Worm (Caenorhabditis elegans): ENCODE results near the gene epg-6.

- TF ChIP-seq nhr-67 (tag; optimal IDR thresholded peaks at IDR 0.05) = no peak
- TF ChIP-seq fos-1 (tag; optimal IDR thresholded peaks at IDR 0.05) = no peak
- TF ChIP-seq nhr-76 (tag; optimal IDR thresholded peaks at IDR 0.05) = no peak
- TF ChIP-seq snpc-4 (tag; optimal IDR thresholded peaks at IDR 0.05) = no peak
- no peak for TF ChIP-seq mdl-1 (tag; optimal IDR thresholded peaks at IDR 0.05)
- TF ChIP-seq unc-62 (GFP tag; optimal IDR thresholded peaks at IDR 0.05) = no peak
- TF ChIP-seq ama-1 (optimal IDR thresholded peaks at IDR 0.05) = no peak
- no peak for TF ChIP-seq nhr-28 (tag; optimal IDR thresholded peaks at IDR 0.05)
- no peak for TF ChIP-seq ceh-82 (tag; optimal IDR thresholded peaks at IDR 0.05)
- no peak for TF ChIP-seq egl-27 (tag; optimal IDR thresholded peaks at IDR 0.05)
- TF ChIP-seq skn-1 (tag; optimal IDR thresholded peaks at IDR 0.05) = no peak
- no peak for TF ChIP-seq elt-3 (tag; optimal IDR thresholded peaks at IDR 0.05)
- TF ChIP-seq zag-1 (tag; optimal IDR thresholded peaks at IDR 0.05) = no peak
- TF ChIP-seq nhr-11 (tag; optimal IDR thresholded peaks at IDR 0.05) = no peak
Measured at ce11 chrIII:10649219-10649618, 49.2 kb upstream of the epg-6 start, which contains the start of gene emg-1.
